Worm (Caenorhabditis elegans) whole organism, mixed stage, embryonic: ENCODE data around the gene sri-34.

Experiments
- M03D4.4 ChIP-seq: sonication (generic microtip); optimal IDR thresholded peaks from 2 replicates; lab custom pipeline; 2017; ENCODE audit warnings: mild to moderate bottlenecking, missing genetic modification characterization, missing compliant biosample characterization
- bed-3 ChIP-seq: fragments of 200-800 bp; sonication (Bioruptor generic); optimal IDR thresholded peaks from 3 replicates; lab custom pipeline; 2018; ENCODE audit warnings: mild to moderate bottlenecking, missing genetic modification characterization, moderate library complexity, missing compliant biosample characterization
- blmp-1 ChIP-seq: fragments of 150-350 bp; optimal IDR thresholded peaks from 2 replicates; lab custom pipeline; 2014; ENCODE audit warnings: missing biosample characterization, missing genetic modification characterization
- ceh-39 ChIP-seq: fragments of 150-350 bp; optimal IDR thresholded peaks from 2 replicates; lab custom pipeline; 2014; ENCODE audit warnings: missing biosample characterization, missing genetic modification characterization
- ceh-43 ChIP-seq: fragments of 200-800 bp; sonication (Bioruptor generic); optimal IDR thresholded peaks from 2 replicates; lab custom pipeline; 2018; ENCODE audit warnings: mild to moderate bottlenecking, missing genetic modification characterization, moderate library complexity, missing compliant biosample characterization
- ceh-83 ChIP-seq: fragments of 200-800 bp; sonication (Bioruptor generic); optimal IDR thresholded peaks from 2 replicates; lab custom pipeline; 2018; ENCODE audit warnings: mild to moderate bottlenecking, missing genetic modification characterization, missing compliant biosample characterization
- ces-1 ChIP-seq: fragments of 150-350 bp; optimal IDR thresholded peaks from 2 replicates; lab custom pipeline; 2014; ENCODE audit warnings: missing biosample characterization, missing genetic modification reagents, missing genetic modification characterization
- cnd-1 ChIP-seq: fragments of 200-800 bp; sonication (Bioruptor generic); optimal IDR thresholded peaks from 2 replicates; lab custom pipeline; 2018; ENCODE audit warnings: mild to moderate bottlenecking, missing genetic modification characterization, missing compliant biosample characterization
- drap-1 ChIP-seq: fragments of 200-800 bp; sonication (Bioruptor generic); optimal IDR thresholded peaks from 3 replicates; lab custom pipeline; 2018; ENCODE audit warnings: mild to moderate bottlenecking, missing genetic modification characterization, missing compliant biosample characterization
- elt-1 ChIP-seq: sonication (generic microtip); optimal IDR thresholded peaks from 2 replicates; lab custom pipeline; 2017; ENCODE audit warnings: missing genetic modification characterization, mild to moderate bottlenecking, missing compliant biosample characterization, antibody characterized with exemption, moderate library complexity, borderline replicate concordance; ENCODE audit not compliant: insufficient read depth
- elt-3 ChIP-seq: fragments of 150-350 bp; optimal IDR thresholded peaks from 2 replicates; lab custom pipeline; 2014; ENCODE audit warnings: missing biosample characterization, missing genetic modification characterization
- flh-1 ChIP-seq: fragments of 200-800 bp; sonication (Bioruptor generic); optimal IDR thresholded peaks from 2 replicates; lab custom pipeline; 2018; ENCODE audit warnings: mild to moderate bottlenecking, missing genetic modification characterization, moderate library complexity, missing compliant biosample characterization
- ham-2 ChIP-seq: fragments of 200-800 bp; sonication (Bioruptor generic); optimal IDR thresholded peaks from 2 replicates; lab custom pipeline; 2018; ENCODE audit warnings: mild to moderate bottlenecking, missing genetic modification characterization, missing compliant biosample characterization
- hlh-1 ChIP-seq: fragments of 150-350 bp; optimal IDR thresholded peaks from 2 replicates; lab custom pipeline; 2014; ENCODE audit warnings: missing biosample characterization, missing genetic modification reagents, missing genetic modification characterization
- lin-13 ChIP-seq: fragments of 150-350 bp; optimal IDR thresholded peaks from 2 replicates; lab custom pipeline; 2014; ENCODE audit warnings: missing biosample characterization, missing genetic modification characterization
- lin-32 ChIP-seq: fragments of 200-800 bp; sonication (Bioruptor generic); optimal IDR thresholded peaks from 2 replicates; lab custom pipeline; 2018; ENCODE audit warnings: mild to moderate bottlenecking, missing genetic modification characterization, missing compliant biosample characterization
- lsy-2 ChIP-seq: fragments of 150-350 bp; optimal IDR thresholded peaks from 2 replicates; lab custom pipeline; 2014; ENCODE audit warnings: missing biosample characterization, missing genetic modification characterization
- mab-5 ChIP-seq: fragments of 150-350 bp; optimal IDR thresholded peaks from 2 replicates; lab custom pipeline; 2014; ENCODE audit warnings: missing biosample characterization, missing genetic modification characterization
- mep-1 ChIP-seq: fragments of 150-350 bp; optimal IDR thresholded peaks from 2 replicates; lab custom pipeline; 2017; ENCODE audit warnings: missing biosample characterization, missing genetic modification reagents, missing genetic modification characterization, inconsistent platforms
- mls-2 ChIP-seq: sonication (generic microtip); optimal IDR thresholded peaks from 2 replicates; lab custom pipeline; 2016; ENCODE audit warnings: mild to moderate bottlenecking, missing genetic modification characterization, moderate library complexity, missing compliant biosample characterization
- nhr-12 ChIP-seq: fragments of 150-350 bp; optimal IDR thresholded peaks from 2 replicates; lab custom pipeline; 2014; ENCODE audit warnings: missing biosample characterization, missing genetic modification characterization
- nhr-2 ChIP-seq: fragments of 150-350 bp; optimal IDR thresholded peaks from 2 replicates; lab custom pipeline; 2014; ENCODE audit warnings: missing biosample characterization, missing genetic modification characterization
- nhr-237 ChIP-seq: fragments of 150-350 bp; optimal IDR thresholded peaks from 2 replicates; lab custom pipeline; 2014; ENCODE audit warnings: missing biosample characterization, missing genetic modification characterization
- nhr-28 ChIP-seq: fragments of 150-350 bp; optimal IDR thresholded peaks from 2 replicates; lab custom pipeline; 2014; ENCODE audit warnings: missing biosample characterization, missing genetic modification characterization
- nhr-76 ChIP-seq: sonication (generic microtip); optimal IDR thresholded peaks from 2 replicates; lab custom pipeline; 2017; ENCODE audit warnings: missing biosample characterization, missing genetic modification characterization
- pha-4 ChIP-seq: fragments of 150-350 bp; optimal IDR thresholded peaks from 2 replicates; lab custom pipeline; 2018; ENCODE audit warnings: missing biosample characterization, missing genetic modification reagents, missing genetic modification characterization
- sem-2 ChIP-seq: fragments of 200-800 bp; sonication (Bioruptor generic); optimal IDR thresholded peaks from 2 replicates; lab custom pipeline; 2018; ENCODE audit warnings: mild to moderate bottlenecking, missing genetic modification characterization, missing compliant biosample characterization
- snpc-4 ChIP-seq: fragments of 150-350 bp; optimal IDR thresholded peaks from 2 replicates; lab custom pipeline; 2014; ENCODE audit warnings: missing biosample characterization, missing genetic modification characterization
- sptf-1 ChIP-seq: sonication (generic microtip); optimal IDR thresholded peaks from 2 replicates; lab custom pipeline; 2017; ENCODE audit warnings: mild to moderate bottlenecking, missing genetic modification characterization, moderate library complexity, missing compliant biosample characterization
- tbx-8 ChIP-seq: fragments of 200-800 bp; sonication (Bioruptor generic); optimal IDR thresholded peaks from 2 replicates; lab custom pipeline; 2018; ENCODE audit warnings: mild to moderate bottlenecking, missing genetic modification characterization, moderate library complexity, missing compliant biosample characterization
- unc-120 ChIP-seq: sonication (generic microtip); optimal IDR thresholded peaks from 2 replicates; lab custom pipeline; 2017; ENCODE audit warnings: missing genetic modification characterization, missing compliant biosample characterization; ENCODE audit not compliant: poor library complexity, severe bottlenecking
- unc-39 ChIP-seq: fragments of 150-350 bp; optimal IDR thresholded peaks from 2 replicates; lab custom pipeline; 2014; ENCODE audit warnings: missing biosample characterization, missing genetic modification characterization
- unc-62 ChIP-seq: fragments of 150-350 bp; optimal IDR thresholded peaks from 2 replicates; lab custom pipeline; 2014; ENCODE audit warnings: missing biosample characterization, missing genetic modification reagents, missing genetic modification characterization
- zip-8 ChIP-seq: fragments of 150-350 bp; optimal IDR thresholded peaks from 2 replicates; lab custom pipeline; 2014; ENCODE audit warnings: missing biosample characterization, missing genetic modification characterization
- ztf-11 ChIP-seq: fragments of 150-350 bp; optimal IDR thresholded peaks from 2 replicates; lab custom pipeline; 2014; ENCODE audit warnings: missing biosample characterization, missing genetic modification characterization

The sri-34 gene

ce11 chrII:3118907-3119382 is 39.9 kb downstream of the sri-34 start, which contains the start of gene T10D4.6:
TSS of gene T10D4.6 (plus strand) at chrII:3119332.
- TF ChIP-seq pha-4 (tag; lab: Kevin White, UChicago) = peak; percentile 33
- TF ChIP-seq nhr-76 (tag; lab: Kevin White, UChicago) = no peak
- no peak for TF ChIP-seq elt-3 (tag; lab: Kevin White, UChicago)
- TF ChIP-seq ces-1 (GFP tag; lab: Kevin White, UChicago) = no peak
- no peak for TF ChIP-seq sem-2 (GFP tag; lab: Kevin White, UChicago)
- TF ChIP-seq hlh-1 (tag; lab: Kevin White, UChicago) = peak; percentile 18
- no peak for TF ChIP-seq nhr-237 (tag; lab: Kevin White, UChicago)
- TF ChIP-seq ham-2 (GFP tag; lab: Kevin White, UChicago) = no peak
- no peak for TF ChIP-seq ztf-11 (tag; lab: Kevin White, UChicago)
- peak; percentile 53 for TF ChIP-seq mep-1 (tag; lab: Kevin White, UChicago)
- TF ChIP-seq M03D4.4 (tag; lab: Kevin White, UChicago) = no peak
- no peak for TF ChIP-seq unc-39 (tag; lab: Kevin White, UChicago)
- no peak for TF ChIP-seq nhr-28
- TF ChIP-seq nhr-12 (tag; lab: Kevin White, UChicago) = no peak
- no peak for TF ChIP-seq elt-1 (tag; lab: Kevin White, UChicago)
- no peak for TF ChIP-seq nhr-2 (tag; lab: Kevin White, UChicago)
- TF ChIP-seq blmp-1 (tag; lab: Kevin White, UChicago) = no peak
- no peak for TF ChIP-seq drap-1
- TF ChIP-seq mls-2 (tag; lab: Kevin White, UChicago) = no peak
- no peak for TF ChIP-seq cnd-1 (tag; lab: Kevin White, UChicago)
- TF ChIP-seq ceh-39 = peak; percentile 9
- no peak for TF ChIP-seq zip-8 (tag; lab: Kevin White, UChicago)
- TF ChIP-seq unc-120 = no peak
- TF ChIP-seq unc-62 = peak; percentile 28
- TF ChIP-seq ceh-83 (GFP tag; lab: Kevin White, UChicago) = no peak
- no peak for TF ChIP-seq lin-32
- no peak for TF ChIP-seq lsy-2 (tag; lab: Kevin White, UChicago)
- TF ChIP-seq snpc-4 (tag; lab: Kevin White, UChicago) = no peak
- TF ChIP-seq lin-13 = peak; percentile 17
- no peak for TF ChIP-seq ceh-43 (GFP tag; lab: Kevin White, UChicago)
- no peak for TF ChIP-seq flh-1 (GFP tag; lab: Kevin White, UChicago)
- peak; percentile 30 for TF ChIP-seq sptf-1 (tag; lab: Kevin White, UChicago)
- TF ChIP-seq tbx-8 (GFP tag; lab: Kevin White, UChicago) = no peak
- TF ChIP-seq mab-5 (tag; lab: Kevin White, UChicago) = no peak
- TF ChIP-seq bed-3 (GFP tag; lab: Kevin White, UChicago) = no peak

- TF ChIP-seq ceh-39 (no peak), flh-1 (GFP tag; lab: Kevin White, UChicago) (no peak), pha-4 (tag; lab: Kevin White, UChicago) (no peak), lsy-2 (tag; lab: Kevin White, UChicago) (no peak), lin-13 (no peak), nhr-12 (tag; lab: Kevin White, UChicago) (no peak)
Measured at ce11 chrII:3117471-3117870, 41.4 kb downstream of the sri-34 start, which contains the start of gene T10D4.7. TSS of gene T10D4.7 (plus strand) at chrII:3117771.

ce11 chrII:3113934-3114333 is 45.0 kb downstream of the sri-34 start, which contains the start of gene clec-123:
TSS of gene clec-123 (plus strand) at chrII:3114234.
- no peak for TF ChIP-seq tbx-8 (GFP tag; lab: Kevin White, UChicago)
- no peak for TF ChIP-seq sem-2 (GFP tag; lab: Kevin White, UChicago)
- TF ChIP-seq M03D4.4 (tag; lab: Kevin White, UChicago) = no peak
- TF ChIP-seq bed-3 (GFP tag; lab: Kevin White, UChicago) = no peak
- no peak for TF ChIP-seq elt-1 (tag; lab: Kevin White, UChicago)
- TF ChIP-seq pha-4 (tag; lab: Kevin White, UChicago) = no peak
- TF ChIP-seq ceh-39 = no peak
- no peak for TF ChIP-seq hlh-1 (tag; lab: Kevin White, UChicago)
- TF ChIP-seq zip-8 (tag; lab: Kevin White, UChicago) = no peak
